Fruit fly (Drosophila melanogaster): ENCODE measurements around the gene Ziz.
A peak's percentile ranks its signal among the peaks of the same experiment; 100 is the strongest.

Ziz gene

DNA sequence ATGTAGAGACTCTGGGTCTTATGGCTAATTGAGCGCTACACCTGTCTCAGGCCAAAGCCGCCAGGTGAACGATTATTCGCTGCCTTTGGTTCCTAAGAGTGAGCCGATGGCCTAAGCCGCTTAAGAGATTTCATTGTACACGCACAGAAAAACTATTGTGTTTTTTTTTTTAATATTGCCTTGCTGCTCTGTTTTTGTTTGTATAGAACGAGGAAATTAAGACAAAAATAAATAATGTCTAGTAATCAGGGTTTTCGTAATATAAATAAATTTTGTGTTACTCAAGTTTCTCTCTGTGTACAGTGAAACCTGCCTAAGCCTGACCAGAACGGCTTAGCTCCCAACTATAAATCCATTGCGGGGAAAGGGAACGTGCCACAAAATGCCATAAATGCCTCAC lies 19.3 kb upstream of the Ziz start (continued):
- TF ChIP-seq Hmx (GFP tag; optimal IDR thresholded peaks at IDR 0.05) (no peak), croc (GFP tag; conservative IDR thresholded peaks at IDR 0.05) (no peak), CG14050 (GFP tag; IDR thresholded peaks at IDR 0.05) (no peak), CG8290 (GFP tag; optimal IDR thresholded peaks at IDR 0.05) (no peak), CG8290 (tag; optimal IDR thresholded peaks at IDR 0.05) (no peak), CG17912 (GFP tag; optimal IDR thresholded peaks at IDR 0.05) (no peak), Hey (tag; optimal IDR thresholded peaks at IDR 0.05) (no peak), Lim3 (GFP tag; IDR thresholded peaks at IDR 0.05) (no peak), CG6254 (GFP tag; optimal IDR thresholded peaks at IDR 0.05) (no peak), danr (GFP tag; IDR thresholded peaks at IDR 0.05) (no peak), chif (GFP tag; optimal IDR thresholded peaks at IDR 0.05) (no peak), onecut (GFP tag; IDR thresholded peaks at IDR 0.05) (no peak), CG18011 (GFP tag; optimal IDR thresholded peaks at IDR 0.05) (no peak), hth (optimal IDR thresholded peaks at IDR 0.05) (no peak), CG17385 (GFP tag; optimal IDR thresholded peaks at IDR 0.05) (no peak), ro (GFP tag; IDR thresholded peaks at IDR 0.05) (no peak), E2f2 (GFP tag; IDR thresholded peaks at IDR 0.05) (no peak), CG31224 (GFP tag; IDR thresholded peaks at IDR 0.05) (no peak), NFAT (GFP tag; IDR thresholded peaks at IDR 0.05) (no peak), sc (optimal IDR thresholded peaks at IDR 0.05) (no peak), sc (GFP tag; optimal IDR thresholded peaks at IDR 0.05) (no peak), klu (GFP tag; IDR thresholded peaks at IDR 0.05) (no peak), CG3065 (GFP tag; optimal IDR thresholded peaks at IDR 0.05) (no peak), CG1647 (GFP tag; optimal IDR thresholded peaks at IDR 0.05) (no peak), lmd (GFP tag; IDR thresholded peaks at IDR 0.05) (no peak), Dfd (GFP tag; optimal IDR thresholded peaks at IDR 0.05) (no peak), Dbx (GFP tag; IDR thresholded peaks at IDR 0.05) (no peak), CG42726 (GFP tag; IDR thresholded peaks at IDR 0.05; ENCODE audit: partially characterized antibody) (no peak), NC2β (GFP tag; optimal IDR thresholded peaks at IDR 0.05) (no peak), lab (GFP tag; optimal IDR thresholded peaks at IDR 0.05) (peak; percentile 21), CG6813 (GFP tag; optimal IDR thresholded peaks at IDR 0.05) (no peak), HLH4C (GFP tag; IDR thresholded peaks at IDR 0.05; ENCODE audit: partially characterized antibody) (no peak), Vsx1 (GFP tag; optimal IDR thresholded peaks at IDR 0.05) (no peak), tap (tag; optimal IDR thresholded peaks at IDR 0.05) (no peak), lbe (GFP tag; optimal IDR thresholded peaks at IDR 0.05) (no peak), zf30C (GFP tag; optimal IDR thresholded peaks at IDR 0.05) (peak; percentile 5), CG6654 (GFP tag; optimal IDR thresholded peaks at IDR 0.05) (no peak), CG31388 (GFP tag; optimal IDR thresholded peaks at IDR 0.05) (no peak), Camta (GFP tag; optimal IDR thresholded peaks at IDR 0.05) (peak; percentile 0), slou (GFP tag; optimal IDR thresholded peaks at IDR 0.05) (peak; percentile 28), ac (GFP tag; optimal IDR thresholded peaks at IDR 0.05) (no peak), CG10543 (GFP tag; optimal IDR thresholded peaks at IDR 0.05) (no peak), tio (GFP tag; optimal IDR thresholded peaks at IDR 0.05) (no peak), br (optimal IDR thresholded peaks at IDR 0.05) (no peak), CG8765 (GFP tag; IDR thresholded peaks at IDR 0.05) (no peak), tgo (GFP tag; IDR thresholded peaks at IDR 0.05) (no peak), Hand (GFP tag; optimal IDR thresholded peaks at IDR 0.05) (no peak), caup (GFP tag; optimal IDR thresholded peaks at IDR 0.05; ENCODE audit: severe bottlenecking) (no peak), Kr (GFP tag; optimal IDR thresholded peaks at IDR 0.05) (no peak), Xrp1 (GFP tag; IDR thresholded peaks at IDR 0.05) (peak; percentile 74), CG2129 (GFP tag; IDR thresholded peaks at IDR 0.05; ENCODE audit: partially characterized antibody) (no peak), CG10959 (GFP tag; IDR thresholded peaks at IDR 0.05) (no peak), hkb (optimal IDR thresholded peaks at IDR 0.05) (no peak), hkb (GFP tag; IDR thresholded peaks at IDR 0.05) (no peak)

All from whole organism, embryonic.